Worm (Caenorhabditis elegans) whole organism, young adult: Measurements from ENCODE around the gene Y102F5A.1.

ENCODE experiments used
- B0035.1 ChIP-seq: sonication (generic microtip); optimal IDR thresholded peaks from 2 replicates; lab custom pipeline; 2016; ENCODE audit warnings: missing genetic modification characterization, mild to moderate bottlenecking, missing compliant biosample characterization, missing genotype, missing genetic modification reagents
- C17E4.6 ChIP-seq: fragments of 200-800 bp; sonication (Bioruptor generic); IDR thresholded peaks from 2 replicates; pipeline ENCODE4 v1.3.6; 2022; ENCODE audit warnings: missing genetic modification reagents, missing genetic modification characterization, missing compliant biosample characterization
- D2030.7 ChIP-seq: fragments of 200-800 bp; sonication (Bioruptor generic); IDR thresholded peaks from 2 replicates; pipeline ENCODE4 v1.3.6; 2022; ENCODE audit warnings: missing genetic modification reagents, missing genetic modification characterization, missing compliant biosample characterization
- F22D6.2 ChIP-seq: sonication (generic microtip); optimal IDR thresholded peaks from 2 replicates; lab custom pipeline; 2016; ENCODE audit warnings: mild to moderate bottlenecking, missing genetic modification characterization, missing compliant biosample characterization
- F23B12.7 ChIP-seq: sonication (generic microtip); optimal IDR thresholded peaks from 2 replicates; lab custom pipeline; 2017; ENCODE audit warnings: missing genetic modification characterization, mild to moderate bottlenecking, missing compliant biosample characterization, antibody characterized with exemption, moderate library complexity; ENCODE audit not compliant: insufficient read depth
- F52B5.7 ChIP-seq: sonication (generic microtip); optimal IDR thresholded peaks from 2 replicates; lab custom pipeline; 2016; ENCODE audit warnings: mild to moderate bottlenecking, missing genetic modification characterization, missing compliant biosample characterization
- F57A8.1 ChIP-seq: fragments of 200-800 bp; sonication (Bioruptor generic); optimal IDR thresholded peaks from 2 replicates; lab custom pipeline; 2018; ENCODE audit warnings: mild to moderate bottlenecking, missing genetic modification characterization, moderate library complexity, missing compliant biosample characterization
- Y67H2A.10 ChIP-seq: fragments of 200-800 bp; sonication (Bioruptor generic); conservative IDR thresholded peaks from 2 replicates; pipeline ENCODE4 v1.3.6; 2022; ENCODE audit warnings: missing genetic modification reagents, missing genetic modification characterization, missing compliant biosample characterization
- aptf-2 ChIP-seq: fragments of 200-800 bp; sonication (Bioruptor generic); conservative IDR thresholded peaks from 2 replicates; pipeline ENCODE4 v1.3.6; 2022; ENCODE audit warnings: missing genetic modification reagents, missing genetic modification characterization, missing compliant biosample characterization
- athp-1 ChIP-seq: sonication (generic microtip); optimal IDR thresholded peaks from 2 replicates; lab custom pipeline; 2017; ENCODE audit warnings: mild to moderate bottlenecking, missing genetic modification characterization, missing compliant biosample characterization
- attf-5 ChIP-seq: fragments of 200-800 bp; sonication (Bioruptor generic); optimal IDR thresholded peaks from 2 replicates; lab custom pipeline; 2018; ENCODE audit warnings: mild to moderate bottlenecking, missing genetic modification characterization, missing compliant biosample characterization
- bed-1 ChIP-seq: fragments of 200-800 bp; sonication (Bioruptor generic); IDR thresholded peaks from 2 replicates; pipeline ENCODE4 v1.3.6; 2022; ENCODE audit warnings: missing genetic modification reagents, missing genetic modification characterization, missing compliant biosample characterization
- ccch-3 ChIP-seq: fragments of 200-800 bp; sonication (Bioruptor generic); optimal IDR thresholded peaks from 2 replicates; lab custom pipeline; 2018; ENCODE audit warnings: mild to moderate bottlenecking, missing genetic modification characterization, missing compliant biosample characterization
- cebp-1 ChIP-seq, 2 experiments: fragments of 200-800 bp in 1 of 2; sonication (Bioruptor generic) in 1 of 2; sonication (generic microtip) in 1 of 2; IDR thresholded peaks in 1 of 2; optimal IDR thresholded peaks in 1 of 2; 2 replicates each; pipeline versions ENCODE4 v1.3.6 to Lab custom; 2017 to 2022; ENCODE audit warnings: missing compliant biosample characterization in 2 of 2, missing genetic modification characterization in 2 of 2, mild to moderate bottlenecking in 1 of 2, missing genetic modification reagents in 1 of 2, moderate library complexity in 1 of 2
- cebp-2 ChIP-seq: fragments of 200-800 bp; sonication (Bioruptor generic); IDR thresholded peaks from 2 replicates; pipeline ENCODE4 v1.3.6; 2022; ENCODE audit warnings: missing genetic modification characterization, missing compliant biosample characterization
- ceh-27 ChIP-seq: fragments of 200-800 bp; sonication (Bioruptor generic); optimal IDR thresholded peaks from 2 replicates; lab custom pipeline; 2018; ENCODE audit warnings: mild to moderate bottlenecking, missing genetic modification characterization, moderate library complexity, missing compliant biosample characterization
- ceh-58 ChIP-seq: fragments of 200-800 bp; sonication (Bioruptor generic); IDR thresholded peaks from 2 replicates; pipeline ENCODE4 v1.3.6; 2022; ENCODE audit warnings: missing genetic modification characterization, missing compliant biosample characterization
- ceh-79 ChIP-seq: sonication (generic microtip); optimal IDR thresholded peaks from 2 replicates; lab custom pipeline; 2017; ENCODE audit warnings: mild to moderate bottlenecking, missing genetic modification characterization, missing compliant biosample characterization
- die-1 ChIP-seq: sonication (generic microtip); optimal IDR thresholded peaks from 2 replicates; lab custom pipeline; 2016; ENCODE audit warnings: missing genotype, mild to moderate bottlenecking, missing genetic modification characterization, missing compliant biosample characterization
- dox-1 ChIP-seq: fragments of 200-800 bp; sonication (Bioruptor generic); IDR thresholded peaks from 2 replicates; pipeline ENCODE4 v1.3.6; 2022; ENCODE audit warnings: missing genetic modification reagents, missing genetic modification characterization, missing compliant biosample characterization
- dpff-1 ChIP-seq: sonication (generic microtip); optimal IDR thresholded peaks from 2 replicates; lab custom pipeline; 2017; ENCODE audit warnings: mild to moderate bottlenecking, missing genetic modification characterization, missing compliant biosample characterization
- egl-44 ChIP-seq: fragments of 200-800 bp; sonication (Bioruptor generic); IDR thresholded peaks from 2 replicates; pipeline ENCODE4 v1.3.6; 2022; ENCODE audit warnings: missing genetic modification reagents, missing genetic modification characterization, missing compliant biosample characterization
- ets-4 ChIP-seq: fragments of 200-800 bp; sonication (Bioruptor generic); optimal IDR thresholded peaks from 2 replicates; lab custom pipeline; 2018; ENCODE audit warnings: mild to moderate bottlenecking, missing genetic modification characterization, missing compliant biosample characterization
- him-1 ChIP-seq: sonication (generic microtip); optimal IDR thresholded peaks from 2 replicates; lab custom pipeline; 2016; ENCODE audit warnings: missing genotype, missing genetic modification reagents, missing genetic modification characterization, missing compliant biosample characterization
- hlh-12 ChIP-seq: sonication (generic microtip); optimal IDR thresholded peaks from 2 replicates; lab custom pipeline; 2016; ENCODE audit warnings: missing genetic modification characterization, missing compliant biosample characterization
- hrde-1 ChIP-seq: sonication (generic microtip); optimal IDR thresholded peaks from 2 replicates; lab custom pipeline; 2016; ENCODE audit warnings: missing genetic modification characterization, mild to moderate bottlenecking, missing compliant biosample characterization, moderate library complexity, missing genotype, missing genetic modification reagents, borderline replicate concordance
- lag-1 ChIP-seq: fragments of 200-800 bp; sonication (Bioruptor generic); IDR thresholded peaks from 2 replicates; pipeline ENCODE4 v1.3.6; 2022; ENCODE audit warnings: missing genetic modification reagents, missing genetic modification characterization, missing compliant biosample characterization
- lin-35 ChIP-seq, 3 experiments: fragments of 150-350 bp in 2 of 3; sonication (generic microtip) in 1 of 3; optimal IDR thresholded peaks; 2 replicates each; lab custom pipeline; 2014 to 2018; ENCODE audit warnings: missing biosample characterization in 3 of 3, missing genetic modification characterization in 3 of 3, missing genetic modification reagents in 3 of 3
- madf-10 ChIP-seq: sonication (generic microtip); optimal IDR thresholded peaks from 2 replicates; lab custom pipeline; 2016; ENCODE audit warnings: mild to moderate bottlenecking, missing genetic modification characterization, missing compliant biosample characterization
- madf-6 ChIP-seq: fragments of 200-800 bp; sonication (Bioruptor generic); IDR thresholded peaks from 2 replicates; pipeline ENCODE4 v1.3.6; 2022; ENCODE audit warnings: missing genetic modification reagents, missing genetic modification characterization, missing compliant biosample characterization
- madf-8 ChIP-seq: fragments of 200-800 bp; sonication (Bioruptor generic); conservative IDR thresholded peaks from 2 replicates; pipeline ENCODE4 v1.3.6; 2022; ENCODE audit warnings: missing genetic modification reagents, missing genetic modification characterization, missing compliant biosample characterization
- mcd-1 ChIP-seq: fragments of 200-800 bp; sonication (Bioruptor generic); IDR thresholded peaks from 2 replicates; pipeline ENCODE4 v1.3.6; 2022; ENCODE audit warnings: missing genetic modification reagents, missing genetic modification characterization, missing compliant biosample characterization
- mel-28 ChIP-seq: sonication (generic microtip); optimal IDR thresholded peaks from 2 replicates; lab custom pipeline; 2016; ENCODE audit warnings: borderline replicate concordance, mild to moderate bottlenecking, missing genetic modification characterization, missing compliant biosample characterization
- nfya-2 ChIP-seq: fragments of 200-800 bp; sonication (Bioruptor generic); IDR thresholded peaks from 2 replicates; pipeline ENCODE4 v1.3.6; 2022; ENCODE audit warnings: missing genetic modification reagents, missing genetic modification characterization, missing compliant biosample characterization
- pbrm-1 ChIP-seq: fragments of 200-800 bp; sonication (Bioruptor generic); IDR thresholded peaks from 2 replicates; pipeline ENCODE4 v1.3.6; 2022; ENCODE audit warnings: missing genetic modification reagents, missing genetic modification characterization, missing compliant biosample characterization
- pha-4 ChIP-seq: fragments of 150-350 bp; sonication (generic microtip); optimal IDR thresholded peaks from 2 replicates; lab custom pipeline; 2014; ENCODE audit warnings: missing biosample characterization, missing genetic modification reagents, missing genetic modification characterization
- sea-2 ChIP-seq: fragments of 200-800 bp; sonication (Bioruptor generic); IDR thresholded peaks from 2 replicates; pipeline ENCODE4 v1.3.6; 2022; ENCODE audit warnings: missing genetic modification characterization, missing compliant biosample characterization
- snpc-4 ChIP-seq, 5 experiments: fragments of 150-350 bp in 1 of 5; sonication (generic microtip) in 4 of 5; optimal IDR thresholded peaks; 2 replicates each; lab custom pipeline; 2014 to 2018; ENCODE audit warnings: missing genetic modification characterization in 5 of 5, missing biosample characterization in 3 of 5, antibody characterized with exemption in 2 of 5, mild to moderate bottlenecking in 2 of 5, missing compliant biosample characterization in 2 of 5, missing genotype in 2 of 5, moderate library complexity in 2 of 5, missing genetic modification reagents in 1 of 5
- tlf-1 ChIP-seq: fragments of 200-800 bp; sonication (Bioruptor generic); optimal IDR thresholded peaks from 2 replicates; lab custom pipeline; 2018; ENCODE audit warnings: mild to moderate bottlenecking, missing genetic modification characterization, missing compliant biosample characterization
- unc-130 ChIP-seq: sonication (generic microtip); optimal IDR thresholded peaks from 2 replicates; lab custom pipeline; 2016; ENCODE audit warnings: missing genetic modification reagents, missing genetic modification characterization, missing compliant biosample characterization
- xnd-1 ChIP-seq: sonication (generic microtip); optimal IDR thresholded peaks from 2 replicates; lab custom pipeline; 2016; ENCODE audit warnings: missing genotype, missing genetic modification reagents, missing genetic modification characterization, missing compliant biosample characterization
- zfh-2 ChIP-seq: fragments of 200-800 bp; sonication (Bioruptor generic); conservative IDR thresholded peaks from 2 replicates; pipeline ENCODE4 v1.3.6; 2022; ENCODE audit warnings: missing genetic modification reagents, missing genetic modification characterization, missing compliant biosample characterization
- zim-3 ChIP-seq: sonication (generic microtip); optimal IDR thresholded peaks from 2 replicates; lab custom pipeline; 2017; ENCODE audit warnings: mild to moderate bottlenecking, missing genetic modification characterization, moderate library complexity, missing compliant biosample characterization
- ztf-18 ChIP-seq: sonication (generic microtip); optimal IDR thresholded peaks from 2 replicates; lab custom pipeline; 2016; ENCODE audit warnings: missing genotype, mild to moderate bottlenecking, missing genetic modification characterization, missing compliant biosample characterization
- ztf-3 ChIP-seq: fragments of 200-800 bp; sonication (Bioruptor generic); optimal IDR thresholded peaks from 2 replicates; lab custom pipeline; 2018; ENCODE audit warnings: mild to moderate bottlenecking, missing genetic modification characterization, missing compliant biosample characterization

Y102F5A.1 gene

ce11 chrX:11758809-11759208 is 25.3 kb downstream of the Y102F5A.1 start, which contains the start of gene lact-7:
TSS of gene lact-7 (plus strand) at chrX:11759109.
- TF ChIP-seq B0035.1 = no peak
- no peak for TF ChIP-seq egl-44 (GFP tag; lab: Robert Waterston, UW)
- no peak for TF ChIP-seq mcd-1
- TF ChIP-seq ceh-27 (GFP tag; lab: Kevin White, UChicago) = peak; percentile 67

- TF ChIP-seq nfya-2 (GFP tag; lab: Robert Waterston, UW) = 0 out of 2 replicates have a peak, but pooled peaks have one; percentile 70
- TF ChIP-seq ceh-58 = no peak
- peak; percentile 73 for TF ChIP-seq madf-6 (GFP tag; lab: Robert Waterston, UW)
- TF ChIP-seq athp-1 (tag; lab: Kevin White, UChicago) = peak; percentile 52
- TF ChIP-seq zfh-2 (GFP tag; lab: Robert Waterston, UW) = no peak
- TF ChIP-seq unc-130 (GFP tag; lab: Kevin White, UChicago) = peak; percentile 48
- TF ChIP-seq egl-44 (GFP tag; lab: Robert Waterston, UW) = peak; percentile 80
- peak; percentile 96 for TF ChIP-seq pbrm-1 (GFP tag; lab: Robert Waterston, UW)
- no peak for TF ChIP-seq lag-1 (GFP tag; lab: Robert Waterston, UW)
- no peak for TF ChIP-seq xnd-1 (tag; lab: Kevin White, UChicago)
- peak; percentile 76 for TF ChIP-seq ztf-18 (tag; lab: Kevin White, UChicago)
- TF ChIP-seq F57A8.1 (GFP tag; lab: Kevin White, UChicago) = peak; percentile 52
- TF ChIP-seq tlf-1 (GFP tag; lab: Kevin White, UChicago) = peak; percentile 60
- TF ChIP-seq pha-4 (tag; lab: Kevin White, UChicago) = no peak
- peak; percentile 53; the same call in 1 of the 2 replicates for TF ChIP-seq cebp-1 (GFP tag; IDR thresholded peaks at IDR 0.05; lab: Robert Waterston, UW)
- no peak for TF ChIP-seq cebp-1 (tag; optimal IDR thresholded peaks at IDR 0.05; lab: Kevin White, UChicago)
- peak; percentile 87 for TF ChIP-seq madf-10 (tag; lab: Kevin White, UChicago)
- no peak for TF ChIP-seq ets-4 (GFP tag; lab: Kevin White, UChicago)
- TF ChIP-seq die-1 (tag; lab: Kevin White, UChicago) = peak; percentile 94
- TF ChIP-seq F23B12.7 (tag; lab: Kevin White, UChicago) = peak; percentile 90
- no peak for TF ChIP-seq madf-8 (GFP tag; lab: Robert Waterston, UW)
- peak in 1 of 3 experiments; percentile 58 for TF ChIP-seq lin-35 (GFP tag; optimal IDR thresholded peaks at IDR 0.05; lab: Kevin White, UChicago)
- TF ChIP-seq cebp-2 (GFP tag; lab: Robert Waterston, UW) = 0 out of 2 replicates have a peak, but pooled peaks have one; percentile 87
- peak; percentile 72 for TF ChIP-seq attf-5 (GFP tag; lab: Kevin White, UChicago)
- no peak for TF ChIP-seq zim-3 (tag; lab: Kevin White, UChicago)
- TF ChIP-seq ztf-3 = peak; percentile 31
- peak; percentile 76 for TF ChIP-seq D2030.7 (GFP tag; lab: Robert Waterston, UW)
- TF ChIP-seq mel-28 = no peak
- TF ChIP-seq bed-1 (GFP tag; lab: Robert Waterston, UW) = 0 out of 2 replicates have a peak, but pooled peaks have one; percentile 48
- TF ChIP-seq C17E4.6 (GFP tag; lab: Robert Waterston, UW) = peak; percentile 75; the same call in 1 of the 2 replicates
- TF ChIP-seq aptf-2 (GFP tag; lab: Robert Waterston, UW) = peak; percentile 67
- peak; percentile 87 for TF ChIP-seq hlh-12
- TF ChIP-seq dpff-1 (tag; lab: Kevin White, UChicago) = no peak
- TF ChIP-seq F52B5.7 (tag; lab: Kevin White, UChicago) = peak; percentile 56
- no peak; the same call in 1 of the 2 replicates for TF ChIP-seq dox-1
- peak; percentile 57 for TF ChIP-seq hrde-1 (tag; lab: Kevin White, UChicago)
- TF ChIP-seq ceh-79 (tag; lab: Kevin White, UChicago) = peak; percentile 36
- TF ChIP-seq him-1 (tag; lab: Kevin White, UChicago) = peak; percentile 96
- TF ChIP-seq F22D6.2 (tag; lab: Kevin White, UChicago) = peak; percentile 40
- TF ChIP-seq sea-2 (GFP tag; lab: Robert Waterston, UW) = peak; percentile 62; the same call in 1 of the 2 replicates
- peak; percentile 82 for TF ChIP-seq snpc-4 (GFP tag; optimal IDR thresholded peaks at IDR 0.05; lab: Kevin White, UChicago)
- peak in 1 of 4 experiments; percentile 83 for TF ChIP-seq snpc-4 (tag; optimal IDR thresholded peaks at IDR 0.05; lab: Kevin White, UChicago)
- no peak for TF ChIP-seq ccch-3 (GFP tag; lab: Kevin White, UChicago)
- TF ChIP-seq Y67H2A.10 (GFP tag; lab: Robert Waterston, UW) = no peak
Observed at ce11 chrX:11757666-11758065, 26.5 kb downstream of the Y102F5A.1 start.
